Worm (Caenorhabditis elegans): Measurements from ENCODE around the gene T25D1.1.

The T25D1.1 gene

ce11 chrX:16525632-16526031 is 6.0 kb downstream of the T25D1.1 start:
- TF ChIP-seq unc-62 (GFP tag; optimal IDR thresholded peaks at IDR 0.05) = no peak

DNA sequence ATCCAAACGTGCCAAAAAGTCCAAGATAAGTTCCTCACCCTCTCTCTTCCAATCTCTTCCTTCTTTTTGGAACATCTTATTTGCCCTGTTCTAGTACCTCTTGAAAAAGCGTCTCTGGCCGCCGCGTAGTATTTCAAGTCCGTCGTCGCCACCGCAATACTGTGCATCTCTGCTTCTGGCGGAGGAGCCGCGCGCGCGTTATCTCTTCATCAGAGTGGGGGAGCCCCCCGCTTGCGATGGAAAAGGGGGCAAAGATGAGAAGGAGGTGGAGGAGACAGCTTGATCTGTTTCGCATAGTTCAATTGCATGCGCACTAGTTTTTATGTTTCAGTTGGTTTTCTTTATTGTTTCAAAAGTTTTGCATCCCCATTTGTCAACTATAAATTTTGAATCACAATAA is 8.2 kb downstream of the T25D1.1 start:
- no peak for TF ChIP-seq unc-62 (GFP tag; optimal IDR thresholded peaks at IDR 0.05)

- no peak for TF ChIP-seq unc-62 (GFP tag; optimal IDR thresholded peaks at IDR 0.05)
Observed at ce11 chrX:16529937-16530336, 10.3 kb downstream of the T25D1.1 start.

DNA sequence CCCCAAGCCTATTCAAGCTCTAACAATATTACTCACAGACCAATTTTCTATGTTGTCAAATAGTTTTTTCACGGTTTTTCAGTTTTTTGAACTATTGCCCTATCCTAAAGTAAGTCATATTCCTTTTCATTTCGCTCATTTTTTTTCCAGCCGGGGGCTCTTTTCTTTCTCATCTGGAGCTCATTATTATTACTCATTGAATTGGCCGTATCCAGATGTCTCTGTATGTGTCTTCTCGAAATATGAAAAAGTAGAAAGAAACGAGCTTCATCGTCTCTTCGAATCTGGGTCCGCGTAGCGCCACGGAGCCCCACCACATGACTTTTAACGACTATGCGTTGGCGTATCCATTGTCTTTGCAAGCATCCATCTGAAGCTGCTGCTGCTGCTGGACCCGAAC is 10.8 kb downstream of the T25D1.1 start:
- no peak for TF ChIP-seq unc-62 (GFP tag; optimal IDR thresholded peaks at IDR 0.05)

DNA sequence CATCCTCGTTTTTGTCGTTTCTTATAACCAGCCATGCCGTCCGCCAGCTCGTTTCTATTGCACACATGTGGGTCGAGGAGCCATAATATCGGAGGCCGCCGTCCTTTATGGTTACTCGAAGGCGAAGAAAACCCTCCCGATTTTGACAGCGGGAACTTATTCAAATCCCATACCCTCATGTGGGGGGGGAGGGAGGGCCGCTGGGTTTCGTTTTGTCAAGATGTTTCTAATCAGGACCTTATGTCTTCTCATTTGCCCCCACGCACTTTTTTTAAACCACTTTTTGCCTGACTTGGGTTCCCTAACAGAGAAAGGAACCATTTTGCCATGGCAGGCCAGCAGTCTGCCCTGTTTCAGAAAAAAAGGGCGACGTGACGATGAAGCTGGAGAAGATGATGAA is 12.9 kb downstream of the T25D1.1 start:
- no peak for TF ChIP-seq unc-62 (GFP tag; optimal IDR thresholded peaks at IDR 0.05)

ce11 chrX:16533860-16534259 is 14.2 kb downstream of the T25D1.1 start:
- no peak for TF ChIP-seq unc-62 (GFP tag; optimal IDR thresholded peaks at IDR 0.05)

DNA sequence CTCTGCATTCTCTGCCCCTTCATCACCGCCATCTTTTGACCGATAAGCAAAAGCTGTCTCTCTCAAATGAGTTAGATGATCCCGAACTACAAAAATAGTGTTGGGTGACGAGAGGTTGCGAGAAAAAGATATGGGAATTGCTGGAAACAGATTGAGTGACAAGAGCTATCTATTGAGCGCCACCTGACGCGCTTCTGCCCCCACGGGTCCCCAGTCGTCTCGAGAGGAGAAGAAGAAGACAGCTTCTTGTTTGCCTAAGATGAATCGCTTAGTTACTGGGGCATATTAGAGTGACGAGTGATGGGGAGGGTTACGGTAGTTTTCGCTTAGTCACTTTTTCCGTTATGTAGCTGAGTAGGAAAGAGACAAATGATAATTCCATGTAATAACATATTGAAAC is 14.9 kb downstream of the T25D1.1 start:
- TF ChIP-seq unc-62 (GFP tag; optimal IDR thresholded peaks at IDR 0.05) = no peak

- no peak for TF ChIP-seq unc-62 (GFP tag; optimal IDR thresholded peaks at IDR 0.05)
Observed at ce11 chrX:16535192-16535591, 15.6 kb downstream of the T25D1.1 start.

ce11 chrX:16536230-16536940 is 16.8 kb downstream of the T25D1.1 start, which contains the start of gene pat-9:
pat-9 (plus strand) TSS chrX:16536890.
- no peak for TF ChIP-seq unc-62 (GFP tag; optimal IDR thresholded peaks at IDR 0.05)

DNA sequence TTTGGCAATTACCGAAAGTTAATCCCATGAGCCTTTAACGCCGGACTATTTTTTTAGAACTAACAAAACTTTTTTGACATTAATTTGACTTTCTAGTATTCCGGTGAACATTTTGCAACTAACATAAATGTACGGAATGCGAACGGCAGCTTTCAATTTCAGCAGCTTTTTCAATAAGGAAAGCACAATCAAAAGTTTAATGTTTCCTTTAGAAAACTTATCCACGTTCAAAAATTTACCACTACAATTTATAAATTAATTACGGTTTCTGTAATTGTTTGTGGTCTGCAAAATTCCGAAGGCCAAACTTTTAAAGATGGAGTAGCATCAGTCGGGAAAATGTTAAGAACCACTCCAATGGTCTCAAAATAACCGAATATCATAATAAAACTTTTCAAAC is 20.8 kb downstream of the T25D1.1 start, which contains the start of gene osm-1:
Gene osm-1, plus strand, starts transcription at position 301 of the 400 bp plus-strand sequence.
- no peak for TF ChIP-seq unc-62 (GFP tag; optimal IDR thresholded peaks at IDR 0.05)

- TF ChIP-seq unc-62 (GFP tag; optimal IDR thresholded peaks at IDR 0.05) = no peak
Observed at ce11 chrX:16543887-16544286, 24.3 kb downstream of the T25D1.1 start.

- no peak for TF ChIP-seq unc-62 (GFP tag; optimal IDR thresholded peaks at IDR 0.05)
Observed at ce11 chrX:16545641-16546040, 26.0 kb downstream of the T25D1.1 start.

ce11 chrX:16546135-16546534 is 26.5 kb downstream of the T25D1.1 start:
- no peak for TF ChIP-seq unc-62 (GFP tag; optimal IDR thresholded peaks at IDR 0.05)

DNA sequence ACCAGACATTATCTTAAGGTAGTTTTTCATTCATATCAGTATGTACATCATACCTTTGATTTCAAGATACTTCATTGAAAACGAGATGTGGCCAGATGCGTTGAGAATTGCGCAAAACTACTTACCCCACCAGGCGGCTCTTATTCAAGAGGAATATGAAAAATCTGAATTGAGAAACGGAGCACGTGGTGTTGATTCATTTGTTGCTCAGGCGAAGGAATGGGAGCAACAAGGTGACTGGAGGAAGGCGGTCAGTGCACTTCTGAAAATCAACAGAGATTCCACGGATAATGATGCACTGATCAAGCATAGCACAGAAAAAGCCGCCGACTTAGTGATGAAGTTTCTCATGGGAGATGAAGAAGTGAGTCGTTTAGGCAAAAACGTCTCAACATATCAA is 28.7 kb downstream of the T25D1.1 start:
- no peak for TF ChIP-seq unc-62 (GFP tag; optimal IDR thresholded peaks at IDR 0.05)

DNA sequence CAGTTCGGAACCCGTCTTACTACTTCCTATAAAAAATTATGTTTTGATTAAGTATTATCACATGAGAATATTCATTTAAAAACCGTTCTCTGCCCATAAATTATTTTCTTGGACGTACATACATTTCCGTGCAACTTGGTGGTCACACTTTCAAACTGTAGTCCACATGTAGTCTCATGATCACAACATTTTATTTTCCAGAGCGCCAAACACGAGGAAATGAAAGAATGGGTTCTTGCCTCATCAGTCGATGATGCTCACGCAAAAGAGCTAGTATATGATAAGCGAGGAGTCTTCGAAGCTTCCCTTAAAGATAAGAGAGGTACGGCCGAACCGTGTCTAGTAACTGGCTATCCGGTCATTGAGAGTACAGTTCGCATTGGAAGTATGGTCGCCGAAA is 30.9 kb downstream of the T25D1.1 start:
- no peak for TF ChIP-seq unc-62 (GFP tag; optimal IDR thresholded peaks at IDR 0.05)

- no peak for TF ChIP-seq unc-62 (GFP tag; optimal IDR thresholded peaks at IDR 0.05)
Observed at ce11 chrX:16551318-16551717, 31.7 kb downstream of the T25D1.1 start.

DNA sequence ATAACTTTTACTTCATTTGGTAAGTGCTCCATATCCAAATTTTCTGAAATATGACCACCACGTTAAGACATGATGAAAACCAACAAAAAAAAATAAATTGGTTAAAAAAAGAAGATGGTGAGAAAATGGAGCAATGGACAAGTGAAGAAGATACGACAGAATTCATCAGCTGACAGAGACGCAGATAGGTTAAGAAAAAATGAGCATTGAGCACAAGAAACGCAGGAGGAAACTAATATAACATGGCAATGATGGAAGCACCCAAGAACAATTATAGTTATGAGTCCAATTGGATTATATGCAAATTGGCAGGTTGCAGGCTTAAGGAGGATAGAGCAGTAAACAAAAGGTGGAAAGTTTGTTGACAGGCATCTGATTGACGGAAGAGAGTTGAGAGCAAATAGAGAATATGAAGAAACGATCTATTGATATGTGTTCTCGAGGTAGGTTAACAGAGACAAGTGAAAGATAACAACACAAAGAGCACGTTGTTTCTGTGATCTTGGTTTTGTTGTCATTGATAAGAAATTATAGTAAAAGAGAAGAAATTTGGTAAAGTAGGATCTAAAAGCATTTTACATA is 34.3 kb downstream of the T25D1.1 start, which contains the start of gene K08B5.2:
Gene K08B5.2, minus strand, starts transcription at position 43 of the 582 bp plus-strand sequence.
- TF ChIP-seq unc-62 (GFP tag; optimal IDR thresholded peaks at IDR 0.05) = no peak

All from whole organism, dauer.